Fruit fly (Drosophila melanogaster) whole organism, embryonic: ENCODE data around the gene CG6574.

Source experiments
- CG10267 ChIP-seq: fragments of 200-800 bp; sonication (Bioruptor generic); optimal IDR thresholded peaks from 2 replicates; lab custom pipeline; 2018; ENCODE audit warnings: missing biosample characterization, mild to moderate bottlenecking, missing genetic modification characterization, moderate library complexity
- CG12071 ChIP-seq: fragments of 200-800 bp; sonication (Bioruptor generic); optimal IDR thresholded peaks from 3 replicates; lab custom pipeline; 2018; ENCODE audit warnings: missing biosample characterization, mild to moderate bottlenecking, missing genetic modification characterization
- CG12769 ChIP-seq: fragments of 200-800 bp; sonication (Bioruptor generic); optimal IDR thresholded peaks from 2 replicates; lab custom pipeline; 2019; ENCODE audit warnings: missing biosample characterization, mild to moderate bottlenecking, missing genetic modification characterization, moderate library complexity
- CG14860 ChIP-seq: fragments of 200-800 bp; sonication (Bioruptor generic); IDR thresholded peaks from 3 replicates; pipeline ENCODE4 v1.3.6; 2022; ENCODE audit warnings: missing biosample characterization, missing genetic modification characterization; ENCODE audit not compliant: partially characterized antibody
- CG1529 ChIP-seq: fragments of 200-800 bp; sonication (Bioruptor generic); optimal IDR thresholded peaks from 3 replicates; lab custom pipeline; 2018; ENCODE audit warnings: missing biosample characterization, missing genetic modification characterization
- CG15479 ChIP-seq: fragments of 200-800 bp; sonication (Bioruptor generic); optimal IDR thresholded peaks from 3 replicates; lab custom pipeline; 2019; ENCODE audit warnings: missing biosample characterization, mild to moderate bottlenecking, missing genetic modification characterization, moderate library complexity
- CG15514 ChIP-seq: fragments of 200-800 bp; sonication (Bioruptor generic); optimal IDR thresholded peaks from 3 replicates; lab custom pipeline; 2017; ENCODE audit warnings: missing biosample characterization, missing genetic modification characterization, mild to moderate bottlenecking, moderate library complexity, missing genetic modification reagents
- CG1603 ChIP-seq: fragments of 200-800 bp; sonication (Bioruptor generic); optimal IDR thresholded peaks from 2 replicates; lab custom pipeline; 2019; ENCODE audit warnings: missing biosample characterization, mild to moderate bottlenecking, missing genetic modification characterization, moderate library complexity
- CG16815 ChIP-seq: fragments of 200-800 bp; sonication (Bioruptor generic); optimal IDR thresholded peaks from 3 replicates; lab custom pipeline; 2017; ENCODE audit warnings: missing biosample characterization, mild to moderate bottlenecking, missing genetic modification characterization
- CG16863 ChIP-seq: fragments of 200-800 bp; sonication (Bioruptor generic); optimal IDR thresholded peaks from 3 replicates; lab custom pipeline; 2016; ENCODE audit warnings: missing biosample characterization, missing genetic modification characterization
- CG17359 ChIP-seq: fragments of 200-800 bp; sonication (Bioruptor generic); optimal IDR thresholded peaks from 3 replicates; lab custom pipeline; 2018; ENCODE audit warnings: missing biosample characterization, mild to moderate bottlenecking, missing genetic modification characterization, moderate library complexity
- CG17612 ChIP-seq: fragments of 200-800 bp; sonication (Bioruptor generic); IDR thresholded peaks from 2 replicates; pipeline ENCODE4 v1.3.6; 2022; ENCODE audit warnings: missing biosample characterization, missing genetic modification characterization
- CG18011 ChIP-seq: fragments of 200-800 bp; sonication (Bioruptor generic); optimal IDR thresholded peaks from 2 replicates; lab custom pipeline; 2017; ENCODE audit warnings: missing biosample characterization, missing genetic modification characterization, mild to moderate bottlenecking, moderate library complexity, missing genotype
- CG2116 ChIP-seq: fragments of 200-800 bp; sonication (Bioruptor generic); optimal IDR thresholded peaks from 3 replicates; lab custom pipeline; 2018; ENCODE audit warnings: missing biosample characterization, mild to moderate bottlenecking, missing genetic modification characterization
- CG2875 ChIP-seq: fragments of 200-800 bp; sonication (Bioruptor generic); optimal IDR thresholded peaks from 2 replicates; lab custom pipeline; 2017; ENCODE audit warnings: missing biosample characterization, mild to moderate bottlenecking, missing genetic modification characterization, missing genetic modification reagents
- CG31388 ChIP-seq: fragments of 200-800 bp; sonication (Bioruptor generic); optimal IDR thresholded peaks from 2 replicates; lab custom pipeline; 2016; ENCODE audit warnings: missing biosample characterization, missing genetic modification characterization
- CG32532 ChIP-seq: fragments of 200-800 bp; sonication (Bioruptor generic); IDR thresholded peaks from 2 replicates; pipeline ENCODE4 v1.3.6; 2022; ENCODE audit warnings: missing biosample characterization, missing genetic modification characterization
- CG33213 ChIP-seq: fragments of 200-800 bp; sonication (Bioruptor generic); optimal IDR thresholded peaks from 3 replicates; lab custom pipeline; 2016; ENCODE audit warnings: missing biosample characterization, missing genetic modification characterization
- CG42726 ChIP-seq: fragments of 200-800 bp; sonication (Bioruptor generic); IDR thresholded peaks from 2 replicates; pipeline ENCODE4 v1.3.6; 2022; ENCODE audit warnings: missing biosample characterization, missing genetic modification characterization; ENCODE audit not compliant: partially characterized antibody
- CG4282 ChIP-seq: fragments of 200-800 bp; sonication (Bioruptor generic); optimal IDR thresholded peaks from 2 replicates; lab custom pipeline; 2016; ENCODE audit warnings: missing biosample characterization, missing genetic modification characterization
- CG6791 ChIP-seq: fragments of 200-800 bp; sonication (Bioruptor generic); IDR thresholded peaks from 3 replicates; pipeline ENCODE4 v1.3.6; 2022; ENCODE audit warnings: missing biosample characterization, missing genetic modification characterization; ENCODE audit not compliant: partially characterized antibody
- CG7928 ChIP-seq: fragments of 200-800 bp; sonication (Bioruptor generic); optimal IDR thresholded peaks from 2 replicates; lab custom pipeline; 2017; ENCODE audit warnings: missing biosample characterization, mild to moderate bottlenecking, missing genetic modification characterization
- CG8281 ChIP-seq: fragments of 200-800 bp; sonication (Bioruptor generic); optimal IDR thresholded peaks from 2 replicates; lab custom pipeline; 2018; ENCODE audit warnings: missing biosample characterization, mild to moderate bottlenecking, missing genetic modification characterization, moderate library complexity
- CG9797 ChIP-seq: fragments of 200-800 bp; sonication (Bioruptor generic); optimal IDR thresholded peaks from 3 replicates; lab custom pipeline; 2018; ENCODE audit warnings: missing biosample characterization, mild to moderate bottlenecking, missing genetic modification characterization
- CG9876 ChIP-seq: fragments of 200-800 bp; sonication (Bioruptor generic); optimal IDR thresholded peaks from 2 replicates; lab custom pipeline; 2016; ENCODE audit warnings: missing biosample characterization, missing genetic modification characterization
- Dip3 ChIP-seq: fragments of 200-800 bp; sonication (Bioruptor generic); optimal IDR thresholded peaks from 3 replicates; lab custom pipeline; 2016; ENCODE audit warnings: missing biosample characterization, missing genetic modification characterization
- E2f2 ChIP-seq: fragments of 200-800 bp; sonication (Bioruptor generic); IDR thresholded peaks from 2 replicates; pipeline ENCODE4 v1.3.6; 2022; ENCODE audit warnings: missing biosample characterization, missing genetic modification characterization
- Ets97D ChIP-seq: fragments of 200-800 bp; sonication (Bioruptor generic); optimal IDR thresholded peaks from 3 replicates; lab custom pipeline; 2016; ENCODE audit warnings: missing biosample characterization, missing genetic modification characterization
- HLHmδ ChIP-seq: fragments of 200-800 bp; sonication (Bioruptor generic); optimal IDR thresholded peaks from 2 replicates; lab custom pipeline; 2018; ENCODE audit warnings: missing biosample characterization, mild to moderate bottlenecking, missing genetic modification characterization, moderate library complexity
- MESR4 ChIP-seq: fragments of 200-800 bp; sonication (Bioruptor generic); optimal IDR thresholded peaks from 2 replicates; lab custom pipeline; 2018; ENCODE audit warnings: missing biosample characterization, mild to moderate bottlenecking, missing genetic modification characterization, moderate library complexity
- Ptx1 ChIP-seq: fragments of 200-800 bp; sonication (Bioruptor generic); IDR thresholded peaks from 2 replicates; pipeline ENCODE4 v1.3.6; 2022; ENCODE audit warnings: missing biosample characterization, missing genetic modification characterization
- Sox102F ChIP-seq: fragments of 200-800 bp; sonication (Bioruptor generic); optimal IDR thresholded peaks from 2 replicates; lab custom pipeline; 2018; ENCODE audit warnings: missing biosample characterization, mild to moderate bottlenecking, missing genetic modification characterization, moderate library complexity
- bsh ChIP-seq, 2 experiments: fragments of 200-800 bp; sonication (Bioruptor generic); optimal IDR thresholded peaks; 2 replicates each; lab custom pipeline; 2017 to 2018; ENCODE audit warnings: mild to moderate bottlenecking in 2 of 2, missing biosample characterization in 2 of 2, missing genetic modification characterization in 2 of 2, moderate library complexity in 1 of 2
- caup ChIP-seq: fragments of 200-800 bp; sonication (Bioruptor generic); optimal IDR thresholded peaks from 3 replicates; lab custom pipeline; 2017; ENCODE audit warnings: missing biosample characterization, mild to moderate bottlenecking, missing genetic modification characterization, moderate library complexity; ENCODE audit not compliant: severe bottlenecking
- cg ChIP-seq: fragments of 200-800 bp; sonication (Bioruptor generic); optimal IDR thresholded peaks from 3 replicates; lab custom pipeline; 2019; ENCODE audit warnings: missing biosample characterization, mild to moderate bottlenecking, missing genetic modification characterization, moderate library complexity
- cwo ChIP-seq: fragments of 200-800 bp; sonication (Bioruptor generic); optimal IDR thresholded peaks from 3 replicates; lab custom pipeline; 2017; ENCODE audit warnings: missing biosample characterization, missing genetic modification characterization, mild to moderate bottlenecking, moderate library complexity, missing genetic modification reagents
- disco-r ChIP-seq: fragments of 200-800 bp; sonication (Bioruptor generic); optimal IDR thresholded peaks from 2 replicates; lab custom pipeline; 2016; ENCODE audit warnings: missing biosample characterization, missing genetic modification characterization
- ewg ChIP-seq: fragments of 200-800 bp; sonication (Bioruptor generic); optimal IDR thresholded peaks from 3 replicates; lab custom pipeline; 2017; ENCODE audit warnings: mild to moderate bottlenecking, missing biosample characterization, missing genetic modification reagents, missing genetic modification characterization
- kni ChIP-seq: fragments of 200-800 bp; sonication (Bioruptor generic); optimal IDR thresholded peaks from 3 replicates; lab custom pipeline; 2017; ENCODE audit warnings: mild to moderate bottlenecking, missing biosample characterization, missing genetic modification reagents, missing genetic modification characterization
- odd ChIP-seq: fragments of 200-800 bp; sonication (Bioruptor generic); optimal IDR thresholded peaks from 2 replicates; lab custom pipeline; 2017; ENCODE audit warnings: missing biosample characterization, mild to moderate bottlenecking, missing genetic modification characterization
- peb ChIP-seq: fragments of 200-800 bp; sonication (Bioruptor generic); IDR thresholded peaks from 2 replicates; pipeline ENCODE4 v1.3.6; 2022; ENCODE audit warnings: missing biosample characterization, missing genetic modification characterization
- pzg ChIP-seq: fragments of 200-800 bp; sonication (Bioruptor generic); optimal IDR thresholded peaks from 3 replicates; lab custom pipeline; 2018; ENCODE audit warnings: missing biosample characterization, mild to moderate bottlenecking, missing genetic modification characterization, moderate library complexity
- stwl ChIP-seq: fragments of 200-800 bp; sonication (Bioruptor generic); optimal IDR thresholded peaks from 3 replicates; lab custom pipeline; 2018; ENCODE audit warnings: missing biosample characterization, mild to moderate bottlenecking, missing genetic modification characterization, moderate library complexity
- tio ChIP-seq: fragments of 200-800 bp; sonication (Bioruptor generic); optimal IDR thresholded peaks from 2 replicates; lab custom pipeline; 2017; ENCODE audit warnings: missing biosample characterization, missing genetic modification characterization, inconsistent platforms
- vnd ChIP-seq: fragments of 200-800 bp; sonication (Bioruptor generic); IDR thresholded peaks from 3 replicates; pipeline ENCODE4 v1.3.6; 2022; ENCODE audit warnings: missing biosample characterization, missing genetic modification characterization; ENCODE audit not compliant: partially characterized antibody
- wdn ChIP-seq: fragments of 200-800 bp; sonication (Bioruptor generic); IDR thresholded peaks from 2 replicates; pipeline ENCODE4 v1.3.6; 2022; ENCODE audit warnings: missing biosample characterization, missing genetic modification characterization

CG6574 gene

DNA sequence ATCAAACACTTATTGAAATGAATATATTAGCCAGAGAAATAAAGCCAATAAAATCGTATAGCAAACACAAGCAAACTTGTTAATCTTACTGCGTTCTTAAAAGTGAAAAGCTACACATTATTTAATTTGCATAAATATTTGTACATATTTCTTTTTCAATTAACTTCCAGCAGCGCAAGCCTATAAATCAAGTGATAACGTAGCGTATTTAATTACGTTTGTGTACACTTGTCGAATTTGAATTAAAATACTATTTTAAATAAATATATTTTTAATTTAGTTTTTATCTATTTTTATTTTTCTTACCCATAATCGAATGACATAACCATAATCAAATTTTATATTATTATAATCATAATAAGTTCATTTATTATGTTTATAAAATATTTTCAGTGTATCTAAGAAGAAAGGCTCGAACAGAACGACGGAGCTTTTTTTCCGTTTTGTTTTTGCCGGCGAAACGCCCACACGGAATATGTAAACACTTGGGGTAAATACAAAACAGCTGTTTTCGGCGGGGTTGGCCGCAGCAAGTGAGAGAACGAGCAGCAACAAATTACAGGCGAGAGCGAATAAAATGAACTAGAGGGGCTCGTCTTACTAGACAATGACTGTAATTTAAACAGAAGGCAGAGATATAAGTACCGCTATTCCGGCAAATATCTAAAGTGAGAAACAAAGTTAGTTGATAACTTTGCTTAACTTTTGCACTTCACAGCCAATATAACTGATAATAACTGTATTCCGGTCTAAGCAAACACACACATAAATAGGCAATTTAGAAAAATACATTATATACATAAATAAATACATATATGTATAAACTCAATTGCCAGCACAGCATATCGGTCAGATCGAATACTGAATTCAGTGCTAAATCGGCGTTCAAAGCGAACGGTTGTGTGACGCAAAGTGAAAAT lies 13.0 kb upstream of the CG6574 start, which contains the start of gene Sodh2 (continued):
- TF ChIP-seq CG14860 (GFP tag; lab: Robert Waterston, UW) (no peak), CG15514 (peak; percentile 85), CG18011 (GFP tag; lab: Kevin White, UChicago) (peak; percentile 57), CG16815 (peak; percentile 56), wdn (GFP tag; lab: Robert Waterston, UW) (peak; percentile 77; the same call in 1 of the 2 replicates), CG33213 (GFP tag; lab: Kevin White, UChicago) (peak; percentile 53), CG9797 (GFP tag; lab: Kevin White, UChicago) (peak; percentile 22), Ets97D (GFP tag; lab: Kevin White, UChicago) (peak; percentile 17), ewg (GFP tag; lab: Kevin White, UChicago) (peak; percentile 43), CG42726 (GFP tag; lab: Robert Waterston, UW) (no peak), odd (peak; percentile 85), disco-r (GFP tag; lab: Kevin White, UChicago) (peak; percentile 46), CG9876 (GFP tag; lab: Kevin White, UChicago) (peak; percentile 52), MESR4 (GFP tag; lab: Kevin White, UChicago) (no peak), tio (peak; percentile 52), CG17612 (GFP tag; lab: Robert Waterston, UW) (peak; percentile 65), CG4282 (peak; percentile 20), kni (GFP tag; lab: Kevin White, UChicago) (peak; percentile 18), CG12071 (GFP tag; lab: Kevin White, UChicago) (peak; percentile 89), CG31388 (GFP tag; lab: Kevin White, UChicago) (no peak), CG2116 (peak; percentile 54), stwl (tag; lab: Kevin White, UChicago) (no peak), CG17359 (tag; lab: Kevin White, UChicago) (peak; percentile 59), vnd (GFP tag; lab: Robert Waterston, UW) (no peak), E2f2 (GFP tag; lab: Robert Waterston, UW) (0 out of 2 replicates have a peak, but pooled peaks have one; percentile 44), CG12769 (tag; lab: Kevin White, UChicago) (peak; percentile 91), peb (GFP tag; lab: Robert Waterston, UW) (no peak), cwo (GFP tag; lab: Kevin White, UChicago) (peak; percentile 87), bsh (GFP tag; optimal IDR thresholded peaks at IDR 0.05; lab: Kevin White, UChicago) (peak in 1 of 2 experiments; percentile 69), CG1603 (tag; lab: Kevin White, UChicago) (peak; percentile 81), CG16863 (peak; percentile 30), caup (GFP tag; lab: Kevin White, UChicago) (peak; percentile 91), cg (peak; percentile 14), CG6791 (no peak), CG1529 (GFP tag; lab: Kevin White, UChicago) (peak; percentile 66), Sox102F (GFP tag; lab: Kevin White, UChicago) (peak; percentile 69), CG7928 (GFP tag; lab: Kevin White, UChicago) (peak; percentile 52), CG10267 (tag; lab: Kevin White, UChicago) (peak; percentile 75), CG32532 (GFP tag; lab: Robert Waterston, UW) (peak; percentile 88), HLHmδ (peak; percentile 89), CG8281 (tag; lab: Kevin White, UChicago) (peak; percentile 27), Ptx1 (GFP tag; lab: Robert Waterston, UW) (peak; percentile 76), pzg (peak; percentile 7), CG15479 (GFP tag; lab: Kevin White, UChicago) (no peak), Dip3 (GFP tag; lab: Kevin White, UChicago) (peak; percentile 78), CG2875 (GFP tag; lab: Kevin White, UChicago) (peak; percentile 63)
